Fruit fly (Drosophila melanogaster) whole organism, prepupa: Measurements from ENCODE around the gene CG31633.
A peak's percentile ranks its signal among the peaks of the same experiment; 100 is the strongest.

Experiments
- CG10669 ChIP-seq: fragments of 200-800 bp; sonication (Bioruptor generic); optimal IDR thresholded peaks from 3 replicates; lab custom pipeline; 2018; ENCODE audit warnings: missing biosample characterization, mild to moderate bottlenecking, missing genetic modification characterization, moderate library complexity
- CG11294 ChIP-seq: fragments of 200-800 bp; sonication (Bioruptor generic); IDR thresholded peaks from 2 replicates; pipeline ENCODE4 v1.3.6; 2022; ENCODE audit warnings: missing biosample characterization, missing genetic modification characterization
- CG11902 ChIP-seq: fragments of 200-800 bp; sonication (Bioruptor generic); optimal IDR thresholded peaks from 3 replicates; lab custom pipeline; 2016; ENCODE audit warnings: missing biosample characterization, missing genetic modification characterization
- CG15336 ChIP-seq: fragments of 200-800 bp; sonication (Bioruptor generic); IDR thresholded peaks from 2 replicates; pipeline ENCODE4 v1.3.6; 2022; ENCODE audit warnings: missing biosample characterization, missing genetic modification characterization
- CG1621 ChIP-seq: fragments of 200-800 bp; sonication (Bioruptor generic); optimal IDR thresholded peaks from 3 replicates; lab custom pipeline; 2018; ENCODE audit warnings: missing biosample characterization, mild to moderate bottlenecking, missing genetic modification characterization
- CG16779 ChIP-seq: fragments of 200-800 bp; sonication (Bioruptor generic); optimal IDR thresholded peaks from 3 replicates; lab custom pipeline; 2017; ENCODE audit warnings: missing biosample characterization, mild to moderate bottlenecking, missing genetic modification characterization
- CG3032 ChIP-seq: fragments of 200-800 bp; optimal IDR thresholded peaks from 2 replicates; lab custom pipeline; 2019; ENCODE audit warnings: missing biosample characterization, mild to moderate bottlenecking, missing genetic modification characterization, moderate library complexity
- CG31627 ChIP-seq: fragments of 200-800 bp; sonication (Bioruptor generic); optimal IDR thresholded peaks from 3 replicates; lab custom pipeline; 2016; ENCODE audit warnings: missing biosample characterization, missing genetic modification characterization
- CG32006 ChIP-seq: fragments of 200-800 bp; sonication (Bioruptor generic); optimal IDR thresholded peaks from 3 replicates; lab custom pipeline; 2017; ENCODE audit warnings: missing biosample characterization, mild to moderate bottlenecking, missing genetic modification characterization
- CG34406 ChIP-seq: fragments of 200-800 bp; sonication (Bioruptor generic); optimal IDR thresholded peaks from 3 replicates; lab custom pipeline; 2016; ENCODE audit warnings: missing biosample characterization, missing genetic modification characterization
- CG3919 ChIP-seq: fragments of 200-800 bp; sonication (Bioruptor generic); optimal IDR thresholded peaks from 3 replicates; lab custom pipeline; 2016; ENCODE audit warnings: missing biosample characterization, missing genetic modification characterization
- CG4318 ChIP-seq: fragments of 200-800 bp; sonication (Bioruptor generic); optimal IDR thresholded peaks from 3 replicates; lab custom pipeline; 2017; ENCODE audit warnings: missing biosample characterization, mild to moderate bottlenecking, missing genetic modification characterization
- CG6163 ChIP-seq: fragments of 200-800 bp; sonication (Bioruptor generic); IDR thresholded peaks from 3 replicates; pipeline ENCODE4 v1.3.6; 2022; ENCODE audit warnings: missing biosample characterization, missing genetic modification characterization
- CG6276 ChIP-seq: fragments of 200-800 bp; sonication (Bioruptor generic); optimal IDR thresholded peaks from 2 replicates; lab custom pipeline; 2017; ENCODE audit warnings: missing biosample characterization, mild to moderate bottlenecking, missing genetic modification characterization
- CG6792 ChIP-seq: fragments of 200-800 bp; sonication (Bioruptor generic); optimal IDR thresholded peaks from 3 replicates; lab custom pipeline; 2016; ENCODE audit warnings: missing biosample characterization, missing genetic modification characterization
- CG6854 ChIP-seq: fragments of 200-800 bp; sonication (Bioruptor generic); optimal IDR thresholded peaks from 2 replicates; lab custom pipeline; 2017; ENCODE audit warnings: missing biosample characterization, mild to moderate bottlenecking, missing genetic modification characterization
- CG7368 ChIP-seq: fragments of 200-800 bp; sonication (Bioruptor generic); optimal IDR thresholded peaks from 3 replicates; lab custom pipeline; 2016; ENCODE audit warnings: missing biosample characterization, missing genetic modification characterization
- CG8119 ChIP-seq: fragments of 200-800 bp; sonication (Bioruptor generic); IDR thresholded peaks from 3 replicates; pipeline ENCODE4 v1.3.6; 2022; ENCODE audit warnings: missing biosample characterization, missing genetic modification characterization
- CG8319 ChIP-seq: fragments of 200-800 bp; sonication (Bioruptor generic); optimal IDR thresholded peaks from 3 replicates; lab custom pipeline; 2016; ENCODE audit warnings: missing biosample characterization, missing genetic modification characterization
- CG8632 ChIP-seq: fragments of 200-800 bp; sonication (Bioruptor generic); optimal IDR thresholded peaks from 3 replicates; lab custom pipeline; 2016; ENCODE audit warnings: missing biosample characterization, missing genetic modification characterization
- CG9139 ChIP-seq: fragments of 200-800 bp; sonication (Bioruptor generic); optimal IDR thresholded peaks from 3 replicates; lab custom pipeline; 2017; ENCODE audit warnings: missing biosample characterization, mild to moderate bottlenecking, missing genetic modification characterization
- Eip75B ChIP-seq: fragments of 200-800 bp; sonication (Bioruptor generic); optimal IDR thresholded peaks from 3 replicates; lab custom pipeline; 2016; ENCODE audit warnings: missing biosample characterization, missing genetic modification characterization
- Eip78C ChIP-seq: fragments of 200-800 bp; sonication (Bioruptor generic); peaks from one replicate; lab custom pipeline; 2016; ENCODE audit warnings: missing biosample characterization, missing genetic modification characterization
- Eip93F ChIP-seq: fragments of 200-800 bp; sonication (Bioruptor generic); optimal IDR thresholded peaks from 2 replicates; lab custom pipeline; 2016; ENCODE audit warnings: missing biosample characterization, mild to moderate bottlenecking, missing genetic modification characterization
- Ets21C ChIP-seq: fragments of 200-800 bp; sonication (Bioruptor generic); optimal IDR thresholded peaks from 3 replicates; lab custom pipeline; 2016; ENCODE audit warnings: missing biosample characterization, missing genetic modification characterization
- Ets96B ChIP-seq: fragments of 200-800 bp; optimal IDR thresholded peaks from 2 replicates; lab custom pipeline; 2019; ENCODE audit warnings: missing biosample characterization, mild to moderate bottlenecking, missing genetic modification characterization, moderate library complexity
- Gug ChIP-seq: fragments of 200-800 bp; sonication (Bioruptor generic); IDR thresholded peaks from 2 replicates; pipeline ENCODE4 v1.3.6; 2022; ENCODE audit warnings: missing biosample characterization, missing genetic modification characterization
- Hr38 ChIP-seq: sonication (Bioruptor generic); optimal IDR thresholded peaks from 2 replicates; lab custom pipeline; 2016; ENCODE audit warnings: missing biosample characterization, missing genetic modification characterization
- Hr39 ChIP-seq: fragments of 200-800 bp; sonication (Bioruptor generic); optimal IDR thresholded peaks from 2 replicates; lab custom pipeline; 2016; ENCODE audit warnings: missing biosample characterization, missing genetic modification characterization
- Hr4 ChIP-seq: fragments of 200-800 bp; sonication (Bioruptor generic); optimal IDR thresholded peaks from 3 replicates; lab custom pipeline; 2016; ENCODE audit warnings: missing biosample characterization, missing genetic modification characterization
- Lpt ChIP-seq: fragments of 200-800 bp; sonication (Bioruptor generic); optimal IDR thresholded peaks from 3 replicates; lab custom pipeline; 2016; ENCODE audit warnings: missing biosample characterization, missing genetic modification characterization
- OdsH ChIP-seq: fragments of 200-800 bp; sonication (Bioruptor generic); optimal IDR thresholded peaks from 3 replicates; lab custom pipeline; 2016; ENCODE audit warnings: missing biosample characterization, missing genetic modification characterization
- Smox ChIP-seq: fragments of 200-800 bp; sonication (Bioruptor generic); optimal IDR thresholded peaks from 3 replicates; lab custom pipeline; 2016; ENCODE audit warnings: missing biosample characterization, missing genetic modification characterization
- Sox14 ChIP-seq: fragments of 200-800 bp; sonication (Bioruptor generic); optimal IDR thresholded peaks from 3 replicates; lab custom pipeline; 2016; ENCODE audit warnings: missing biosample characterization, missing genetic modification characterization
- Sox15 ChIP-seq: fragments of 200-800 bp; sonication (Bioruptor generic); optimal IDR thresholded peaks from 3 replicates; lab custom pipeline; 2016; ENCODE audit warnings: missing biosample characterization, missing genetic modification characterization
- achi ChIP-seq: fragments of 200-800 bp; sonication (Bioruptor generic); optimal IDR thresholded peaks from 3 replicates; lab custom pipeline; 2016; ENCODE audit warnings: missing biosample characterization, missing genetic modification characterization
- cyc ChIP-seq: fragments of 200-800 bp; sonication (Bioruptor generic); optimal IDR thresholded peaks from 3 replicates; lab custom pipeline; 2016; ENCODE audit warnings: missing biosample characterization, missing genetic modification characterization
- dac ChIP-seq: fragments of 200-800 bp; sonication (Bioruptor generic); optimal IDR thresholded peaks from 2 replicates; lab custom pipeline; 2017; ENCODE audit warnings: missing biosample characterization, mild to moderate bottlenecking, missing genetic modification characterization
- dsx ChIP-seq: fragments of 200-800 bp; optimal IDR thresholded peaks from 3 replicates; lab custom pipeline; 2019; ENCODE audit warnings: missing biosample characterization, mild to moderate bottlenecking, missing genetic modification characterization, moderate library complexity; ENCODE audit not compliant: poor library complexity, severe bottlenecking
- eg ChIP-seq: fragments of 200-800 bp; sonication (Bioruptor generic); IDR thresholded peaks from 3 replicates; pipeline ENCODE4 v1.3.6; 2022; ENCODE audit warnings: missing biosample characterization, missing genetic modification characterization
- fd59A ChIP-seq: fragments of 200-800 bp; sonication (Bioruptor generic); optimal IDR thresholded peaks from 2 replicates; lab custom pipeline; 2017; ENCODE audit warnings: missing biosample characterization, mild to moderate bottlenecking, missing genetic modification characterization, missing genetic modification reagents
- fd85E ChIP-seq: fragments of 200-800 bp; sonication (Bioruptor generic); optimal IDR thresholded peaks from 3 replicates; lab custom pipeline; 2016; ENCODE audit warnings: missing biosample characterization, missing genetic modification characterization
- fkh ChIP-seq: fragments of 200-800 bp; sonication (Bioruptor generic); optimal IDR thresholded peaks from 3 replicates; lab custom pipeline; 2017; ENCODE audit warnings: missing biosample characterization, mild to moderate bottlenecking, missing genetic modification characterization, moderate library complexity
- lz ChIP-seq: fragments of 200-800 bp; sonication (Bioruptor generic); optimal IDR thresholded peaks from 3 replicates; lab custom pipeline; 2016; ENCODE audit warnings: missing biosample characterization, missing genetic modification characterization
- pdm3 ChIP-seq: fragments of 200-800 bp; sonication (Bioruptor generic); optimal IDR thresholded peaks from 3 replicates; lab custom pipeline; 2016; ENCODE audit warnings: missing biosample characterization, missing genetic modification characterization
- ss ChIP-seq, 2 experiments: fragments of 200-800 bp; sonication (Bioruptor generic); optimal IDR thresholded peaks; 2 replicates in 1 of 2; 3 replicates in 1 of 2; lab custom pipeline; 2017 to 2018; ENCODE audit warnings: mild to moderate bottlenecking in 2 of 2, missing biosample characterization in 2 of 2, missing genetic modification characterization in 2 of 2, moderate library complexity in 1 of 2
- topi ChIP-seq: fragments of 200-800 bp; sonication (Bioruptor generic); optimal IDR thresholded peaks from 3 replicates; lab custom pipeline; 2016; ENCODE audit warnings: missing biosample characterization, missing genetic modification characterization
- vri ChIP-seq: fragments of 200-800 bp; sonication (Bioruptor generic); optimal IDR thresholded peaks from 3 replicates; lab custom pipeline; 2016; ENCODE audit warnings: missing biosample characterization, mild to moderate bottlenecking, missing genetic modification characterization

The CG31633 gene

DNA sequence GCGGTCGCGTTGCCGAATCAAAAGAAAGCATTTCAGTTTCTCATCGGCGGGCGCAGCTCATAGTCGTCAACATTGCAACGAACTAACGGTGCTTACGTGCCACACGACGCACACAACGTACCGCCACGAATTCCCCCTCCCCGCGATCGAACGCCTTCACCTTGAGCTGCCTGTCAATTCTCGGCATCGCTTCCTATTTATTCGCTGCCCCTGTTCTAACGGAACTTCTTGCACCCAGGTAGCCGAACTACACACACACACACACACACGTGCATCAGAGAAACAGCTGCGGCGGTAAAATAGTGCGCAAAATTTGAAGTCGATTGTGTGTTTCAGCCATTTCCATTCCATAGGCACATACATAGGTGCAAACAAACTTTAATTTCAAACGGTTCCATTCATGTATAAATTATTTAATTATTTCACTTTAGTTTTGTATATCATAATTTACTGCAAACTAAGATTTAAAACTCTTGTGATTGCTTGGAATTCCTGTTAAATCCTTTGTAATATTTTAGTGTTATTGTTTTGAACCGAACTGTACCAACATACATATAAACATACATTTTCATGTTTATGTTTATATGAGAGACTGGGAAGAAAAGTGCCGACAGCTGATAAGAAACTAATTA is 44.6 kb downstream of the CG31633 start (continued):
- TF ChIP-seq Hr38 (GFP tag; lab: Kevin White, UChicago): no peak
- no peak for TF ChIP-seq Sox14 (GFP tag; lab: Kevin White, UChicago)
- TF ChIP-seq achi: no peak
- peak; percentile 29 for TF ChIP-seq Hr4 (GFP tag; lab: Kevin White, UChicago)
- no peak for TF ChIP-seq Lpt
- no peak for TF ChIP-seq fd59A
- no peak for TF ChIP-seq Hr39 (GFP tag; lab: Kevin White, UChicago)
- TF ChIP-seq Ets21C: no peak
- no peak for TF ChIP-seq topi (GFP tag; lab: Kevin White, UChicago)
- TF ChIP-seq CG16779 (tag; lab: Kevin White, UChicago): no peak
- no peak for TF ChIP-seq cyc
- TF ChIP-seq Sox15 (GFP tag; lab: Kevin White, UChicago): no peak
- no peak for TF ChIP-seq Ets96B
- TF ChIP-seq CG8319 (GFP tag; lab: Kevin White, UChicago): no peak
- no peak for TF ChIP-seq Gug (GFP tag; lab: Robert Waterston, UW)
- no peak for TF ChIP-seq OdsH (GFP tag; lab: Kevin White, UChicago)
- TF ChIP-seq eg (GFP tag; lab: Robert Waterston, UW): no peak
- no peak for TF ChIP-seq lz (GFP tag; lab: Kevin White, UChicago)
- TF ChIP-seq CG4318: no peak
- no peak for TF ChIP-seq CG1621 (tag; lab: Kevin White, UChicago)
- TF ChIP-seq, all 60 proteins: peak for 8

DNA sequence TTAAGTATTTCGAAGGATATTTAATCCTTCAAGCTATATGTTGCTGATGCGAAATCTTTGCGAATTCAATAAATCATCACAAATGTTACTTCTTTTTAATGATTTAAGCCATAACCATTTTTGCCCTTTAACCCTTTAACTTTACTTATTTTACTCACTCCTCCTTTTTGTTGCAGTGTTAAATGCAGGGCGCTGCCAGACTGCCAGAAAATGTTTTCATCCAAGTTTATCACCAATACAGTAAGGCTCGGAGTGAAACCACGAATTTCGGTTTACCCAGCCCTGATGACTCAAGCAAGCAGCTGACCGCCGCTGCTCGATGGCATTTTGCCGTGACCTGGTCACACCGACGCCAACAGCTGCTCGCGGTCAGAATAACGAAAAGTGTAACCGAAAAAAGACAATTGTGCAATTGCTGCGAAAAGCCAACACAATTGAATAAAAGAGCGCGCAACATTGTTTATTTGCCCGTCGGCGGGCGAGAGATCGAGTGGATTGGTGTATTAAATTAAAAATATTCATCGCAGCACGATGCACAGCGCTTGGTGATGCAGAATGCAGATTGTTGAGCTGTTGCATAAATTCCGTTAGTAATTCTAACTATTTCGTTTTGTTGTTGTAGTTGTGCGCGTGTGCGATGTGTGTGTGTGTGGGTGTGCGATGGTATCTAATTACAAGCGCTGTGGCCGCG is 45.3 kb downstream of the CG31633 start, which contains the start of gene CG11050:
CG11050 (plus strand) TSS at position 329 of the 691 bp plus-strand sequence.
- TF ChIP-seq Smox: peak; percentile 69
- TF ChIP-seq CG15336 (GFP tag; lab: Robert Waterston, UW): peak; percentile 73
- no peak for TF ChIP-seq CG9139
- TF ChIP-seq CG3919: peak; percentile 70
- peak; percentile 43 for TF ChIP-seq dac
- peak; percentile 71 for TF ChIP-seq pdm3 (GFP tag; lab: Kevin White, UChicago)
- peak; percentile 78 for TF ChIP-seq eg (GFP tag; lab: Robert Waterston, UW)
- TF ChIP-seq CG6854 (GFP tag; lab: Kevin White, UChicago): no peak
- TF ChIP-seq Hr39 (GFP tag; lab: Kevin White, UChicago): peak; percentile 75
- peak; percentile 42 for TF ChIP-seq CG8632 (GFP tag; lab: Kevin White, UChicago)
- peak; percentile 84 for TF ChIP-seq Eip78C
- TF ChIP-seq CG8119 (GFP tag; lab: Robert Waterston, UW): peak; percentile 68; the same call in 2 of the 3 replicates
- TF ChIP-seq CG11294 (GFP tag; lab: Robert Waterston, UW): peak; percentile 37; the same call in 1 of the 2 replicates
- peak; percentile 11 for TF ChIP-seq fd59A
- peak; percentile 70 for TF ChIP-seq CG32006 (GFP tag; lab: Kevin White, UChicago)
- TF ChIP-seq Hr4 (GFP tag; lab: Kevin White, UChicago): peak; percentile 70
- peak; percentile 32 for TF ChIP-seq CG11902
- TF ChIP-seq Gug (GFP tag; lab: Robert Waterston, UW): peak; percentile 48
- peak; percentile 77 for TF ChIP-seq CG6163
- TF ChIP-seq CG8319 (GFP tag; lab: Kevin White, UChicago): peak; percentile 27
- peak; percentile 51 for TF ChIP-seq CG3032 (tag; lab: Kevin White, UChicago)
- peak; percentile 17 for TF ChIP-seq CG16779 (tag; lab: Kevin White, UChicago)
- TF ChIP-seq CG31627 (GFP tag; lab: Kevin White, UChicago): peak; percentile 76
- TF ChIP-seq CG6276 (GFP tag; lab: Kevin White, UChicago): peak; percentile 25
- no peak for TF ChIP-seq fd85E (GFP tag; lab: Kevin White, UChicago)
- peak; percentile 52 for TF ChIP-seq vri (GFP tag; lab: Kevin White, UChicago)
- peak; percentile 40 for TF ChIP-seq CG6792
- peak; percentile 61 for TF ChIP-seq CG10669 (GFP tag; lab: Kevin White, UChicago)
- TF ChIP-seq ss (GFP tag; optimal IDR thresholded peaks at IDR 0.05; lab: Kevin White, UChicago): no peak
- TF ChIP-seq dsx: peak; percentile 43
- TF ChIP-seq CG34406 (GFP tag; lab: Kevin White, UChicago): peak; percentile 35
- no peak for TF ChIP-seq fkh (GFP tag; lab: Kevin White, UChicago)
- peak; percentile 30 for TF ChIP-seq Eip75B (GFP tag; lab: Kevin White, UChicago)
- peak; percentile 62 for TF ChIP-seq topi (GFP tag; lab: Kevin White, UChicago)
- peak; percentile 40 for TF ChIP-seq CG7368 (GFP tag; lab: Kevin White, UChicago)
- TF ChIP-seq Eip93F: no peak
